Fruit fly (Drosophila melanogaster) Kc167 (cell line): ENCODE measurements around the gene CG5727.

ENCODE experiments used
- Myc ChIP-seq: fragments of >200 bp; optimal IDR thresholded peaks from 2 replicates; lab custom pipeline; 2017; ENCODE audit warnings: missing external identifiers
- Sin3A ChIP-seq: fragments of >200 bp; optimal IDR thresholded peaks from 2 replicates; lab custom pipeline; 2018; ENCODE audit warnings: missing external identifiers
- h ChIP-seq: fragments of >200 bp; optimal IDR thresholded peaks from 3 replicates; lab custom pipeline; 2018; ENCODE audit warnings: missing external identifiers
- insv ChIP-seq: fragments of >200 bp; optimal IDR thresholded peaks from 3 replicates; lab custom pipeline; 2018; ENCODE audit warnings: missing external identifiers
- psq ChIP-seq: fragments of >200 bp; optimal IDR thresholded peaks from 2 replicates; lab custom pipeline; 2017; ENCODE audit warnings: missing external identifiers
- ttk ChIP-seq: sonication (Bioruptor generic); optimal IDR thresholded peaks from 2 replicates; lab custom pipeline; 2017; ENCODE audit warnings: missing external identifiers

- TF ChIP-seq psq (lab: Kevin White, UChicago) (no peak), Sin3A (lab: Kevin White, UChicago) (no peak), h (no peak), Myc (lab: Kevin White, UChicago) (no peak), insv (lab: Kevin White, UChicago) (no peak), ttk (lab: Kevin White, UChicago) (no peak)
These were observed 8.7 kb downstream of the CG5727 start for dm6 chr2L:10201743-10202142.
